Worm (Caenorhabditis elegans) whole organism, L4 larva: Measurements from ENCODE around the gene tlp-1.

Experiments
- F44E2.7 ChIP-seq: fragments of 200-800 bp; sonication (Bioruptor generic); IDR thresholded peaks from 2 replicates; pipeline ENCODE4 v2.1.2; 2022; ENCODE audit warnings: missing genetic modification characterization, missing compliant biosample characterization
- F49E8.2 ChIP-seq: sonication (generic microtip); optimal IDR thresholded peaks from 2 replicates; lab custom pipeline; 2016; ENCODE audit warnings: missing compliant biosample characterization, mild to moderate bottlenecking, missing genetic modification characterization, borderline replicate concordance
- dmd-6 ChIP-seq: fragments of 200-800 bp; sonication (Bioruptor generic); IDR thresholded peaks from 2 replicates; pipeline ENCODE4 v1.3.6; 2022; ENCODE audit warnings: missing genetic modification reagents, missing genetic modification characterization, missing compliant biosample characterization
- lin-15B ChIP-seq: fragments of 150-350 bp; sonication (generic microtip); optimal IDR thresholded peaks from 3 replicates; lab custom pipeline; 2014; ENCODE audit warnings: missing biosample characterization, missing genetic modification characterization
- lsy-2 ChIP-seq, 2 experiments: fragments of 150-350 bp in 1 of 2; sonication (generic microtip) in 1 of 2; optimal IDR thresholded peaks; 2 replicates each; lab custom pipeline; 2014 to 2017; ENCODE audit warnings: missing biosample characterization in 2 of 2, missing genetic modification characterization in 2 of 2
- madf-5 ChIP-seq, 2 experiments: fragments of 200-800 bp; sonication (Bioruptor generic); IDR thresholded peaks; 2 replicates each; pipeline ENCODE4 v1.3.6; 2022; ENCODE audit warnings: missing compliant biosample characterization in 2 of 2, missing genetic modification characterization in 2 of 2
- mxl-2 ChIP-seq: fragments of 200-800 bp; sonication (Bioruptor generic); conservative IDR thresholded peaks from 2 replicates; pipeline ENCODE4 v1.3.6; 2022; ENCODE audit warnings: missing genetic modification reagents, missing genetic modification characterization, missing compliant biosample characterization
- nhr-111 ChIP-seq: fragments of 200-800 bp; sonication (Bioruptor generic); optimal IDR thresholded peaks from 2 replicates; lab custom pipeline; 2018; ENCODE audit warnings: mild to moderate bottlenecking, missing genetic modification characterization, missing compliant biosample characterization
- nhr-6 ChIP-seq: fragments of 150-350 bp; optimal IDR thresholded peaks from 2 replicates; lab custom pipeline; 2014; ENCODE audit warnings: missing biosample characterization, missing genetic modification characterization
- skn-1 ChIP-seq: fragments of 150-350 bp; optimal IDR thresholded peaks from 2 replicates; lab custom pipeline; 2014; ENCODE audit warnings: missing biosample characterization, missing genetic modification characterization
- zfp-3 ChIP-seq: fragments of 200-800 bp; sonication (Bioruptor generic); conservative IDR thresholded peaks from 2 replicates; pipeline ENCODE4 v1.3.6; 2022; ENCODE audit warnings: missing genetic modification reagents, missing genetic modification characterization, missing compliant biosample characterization

DNA sequence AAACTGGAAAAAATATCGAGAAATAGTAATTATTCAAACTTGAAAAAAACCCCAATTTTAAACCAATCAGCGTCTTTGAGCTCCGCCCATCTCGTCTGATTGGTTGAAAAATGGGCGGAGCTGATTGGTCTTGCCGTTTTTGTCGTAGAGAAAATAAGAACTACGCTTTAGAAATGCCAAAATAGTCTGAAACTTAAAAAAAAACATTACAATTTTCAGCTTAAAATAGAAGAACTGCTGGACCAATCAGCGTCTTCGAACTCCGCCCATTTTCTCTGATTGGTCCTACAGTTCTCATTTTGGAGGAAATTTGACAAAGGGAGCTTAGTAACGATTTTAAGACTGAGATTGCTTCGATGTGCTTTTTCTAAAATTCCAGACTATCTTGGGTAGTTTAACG, 24.4 kb downstream of the tlp-1 start:
- TF ChIP-seq nhr-6 (no peak), zfp-3 (GFP tag; lab: Robert Waterston, UW) (no peak), lsy-2 (tag; optimal IDR thresholded peaks at IDR 0.05; lab: Kevin White, UChicago) (no peak), dmd-6 (GFP tag; lab: Robert Waterston, UW) (no peak), F44E2.7 (GFP tag; lab: Robert Waterston, UW) (no peak), lin-15B (tag; lab: Kevin White, UChicago) (no peak), mxl-2 (GFP tag; lab: Robert Waterston, UW) (no peak), nhr-111 (no peak), madf-5 (GFP tag; IDR thresholded peaks at IDR 0.05; lab: Robert Waterston, UW) (no peak), F49E8.2 (tag; lab: Kevin White, UChicago) (no peak), skn-1 (tag; lab: Kevin White, UChicago) (no peak)
